Fruit fly (Drosophila melanogaster) whole organism: ENCODE results near the gene hng2.
A peak's percentile ranks its signal among the peaks of the same experiment; 100 is the strongest.

Experiments used
- CG8478 ChIP-seq: fragments of >200 bp; optimal IDR thresholded peaks from 2 replicates; lab custom pipeline; 2018; ENCODE audit warnings: inconsistent platforms
- Dll ChIP-seq: fragments of >200 bp; optimal IDR thresholded peaks from 2 replicates; lab custom pipeline; 2017
- EcR ChIP-seq, 2 experiments: fragments of >200 bp; optimal IDR thresholded peaks; 2 replicates each; lab custom pipeline; 2017; ENCODE audit warnings: missing biosample characterization in 2 of 2, missing genetic modification characterization in 2 of 2, missing genetic modification reagents in 2 of 2
- pan ChIP-seq: fragments of >200 bp; optimal IDR thresholded peaks from 2 replicates; lab custom pipeline; 2017
- psq ChIP-seq: fragments of >200 bp; optimal IDR thresholded peaks from 2 replicates; lab custom pipeline; 2017
- usp ChIP-seq: fragments of >200 bp; optimal IDR thresholded peaks from 2 replicates; lab custom pipeline; 2017; ENCODE audit warnings: missing biosample characterization, missing genetic modification characterization, mixed read lengths

Gene hng2

dm6 chr3R:8806104-8806503 lies at the start of gene hng2:
Gene hng2, plus strand, starts transcription at chr3R:8806322.
- TF ChIP-seq pan (lab: Kevin White, UChicago) (no peak), usp (no peak), CG8478 (lab: Kevin White, UChicago) (no peak), Dll (no peak), EcR (GFP tag; optimal IDR thresholded peaks at IDR 0.05; lab: Kevin White, UChicago) (no peak), psq (no peak)

- TF ChIP-seq Dll, result no peak
- TF ChIP-seq psq, result no peak
- no peak for TF ChIP-seq CG8478 (lab: Kevin White, UChicago)
- TF ChIP-seq pan (lab: Kevin White, UChicago), result no peak
- no peak for TF ChIP-seq EcR (GFP tag; optimal IDR thresholded peaks at IDR 0.05; lab: Kevin White, UChicago)
- no peak for TF ChIP-seq usp
These were observed 38.1 kb upstream of the hng2 start, which contains the start of the genes CG34135 and CG11768 for dm6 chr3R:8767998-8768397. Gene CG34135, minus strand, starts transcription at chr3R:8768191. Gene CG11768, minus strand, starts transcription at chr3R:8768200.

dm6 chr3R:8769094-8769493 lies 37.0 kb upstream of the hng2 start, which contains the start of gene CG8236:
Gene CG8236, plus strand, starts transcription at chr3R:8769394.
- no peak for TF ChIP-seq CG8478 (lab: Kevin White, UChicago)
- TF ChIP-seq EcR (GFP tag; optimal IDR thresholded peaks at IDR 0.05; lab: Kevin White, UChicago), result no peak
- TF ChIP-seq pan (lab: Kevin White, UChicago), result no peak
- TF ChIP-seq usp, result no peak
- no peak for TF ChIP-seq psq
- TF ChIP-seq Dll, result no peak

- TF ChIP-seq Dll (no peak), psq (no peak), usp (no peak), EcR (GFP tag; optimal IDR thresholded peaks at IDR 0.05; lab: Kevin White, UChicago) (no peak), CG8478 (lab: Kevin White, UChicago) (no peak), pan (lab: Kevin White, UChicago) (no peak)
These were observed 33.5 kb upstream of the hng2 start, which contains the start of gene CG13318 for dm6 chr3R:8772591-8772990. Gene CG13318, minus strand, starts transcription at chr3R:8772691.

- TF ChIP-seq CG8478 (lab: Kevin White, UChicago) (no peak), pan (lab: Kevin White, UChicago) (no peak), EcR (GFP tag; optimal IDR thresholded peaks at IDR 0.05; lab: Kevin White, UChicago) (no peak), Dll (no peak), psq (no peak), usp (no peak)
These were observed 33.0 kb upstream of the hng2 start, which contains the start of gene CG34301 for dm6 chr3R:8773135-8773534. Gene CG34301, plus strand, starts transcription at chr3R:8773435.

- TF ChIP-seq psq (no peak), usp (no peak), CG8478 (lab: Kevin White, UChicago) (no peak), EcR (GFP tag; optimal IDR thresholded peaks at IDR 0.05; lab: Kevin White, UChicago) (no peak), pan (lab: Kevin White, UChicago) (no peak), Dll (no peak)
These were observed 26.3 kb upstream of the hng2 start, which contains the start of gene CG33191 for dm6 chr3R:8779823-8780222. Gene CG33191, minus strand, starts transcription at chr3R:8779923.

- TF ChIP-seq Dll, result no peak
- no peak for TF ChIP-seq usp
- TF ChIP-seq pan (lab: Kevin White, UChicago), result no peak
- TF ChIP-seq CG8478 (lab: Kevin White, UChicago), result no peak
- no peak for TF ChIP-seq psq
- no peak for TF ChIP-seq EcR (GFP tag; optimal IDR thresholded peaks at IDR 0.05; lab: Kevin White, UChicago)
These were observed 25.4 kb upstream of the hng2 start, which contains the start of gene CG33189 for dm6 chr3R:8780689-8781088. Gene CG33189, minus strand, starts transcription at chr3R:8780789.

dm6 chr3R:8784788-8785187 lies 21.3 kb upstream of the hng2 start:
- TF ChIP-seq EcR (GFP tag; optimal IDR thresholded peaks at IDR 0.05; lab: Kevin White, UChicago) (no peak), usp (no peak), pan (lab: Kevin White, UChicago) (no peak), psq (no peak), CG8478 (lab: Kevin White, UChicago) (no peak), Dll (no peak)

dm6 chr3R:8785451-8785850 lies 20.7 kb upstream of the hng2 start:
- TF ChIP-seq psq (no peak), usp (no peak), Dll (no peak), pan (lab: Kevin White, UChicago) (no peak), CG8478 (lab: Kevin White, UChicago) (no peak), EcR (GFP tag; optimal IDR thresholded peaks at IDR 0.05; lab: Kevin White, UChicago) (no peak)

dm6 chr3R:8787538-8788282 lies 18.4 kb upstream of the hng2 start:
- TF ChIP-seq Dll, result no peak
- TF ChIP-seq usp, result no peak
- TF ChIP-seq EcR (GFP tag; optimal IDR thresholded peaks at IDR 0.05; lab: Kevin White, UChicago), result no peak
- TF ChIP-seq CG8478 (lab: Kevin White, UChicago), result no peak
- no peak for TF ChIP-seq pan (lab: Kevin White, UChicago)
- TF ChIP-seq psq, result no peak

- TF ChIP-seq psq (no peak), CG8478 (lab: Kevin White, UChicago) (no peak), Dll (no peak), usp (no peak), pan (lab: Kevin White, UChicago) (no peak), EcR (GFP tag; optimal IDR thresholded peaks at IDR 0.05; lab: Kevin White, UChicago) (no peak)
These were observed 17.3 kb upstream of the hng2 start for dm6 chr3R:8788722-8789400.

dm6 chr3R:8792463-8793175 lies 13.5 kb upstream of the hng2 start:
- TF ChIP-seq EcR (GFP tag; optimal IDR thresholded peaks at IDR 0.05; lab: Kevin White, UChicago), result no peak
- TF ChIP-seq CG8478 (lab: Kevin White, UChicago), result no peak
- TF ChIP-seq Dll, result peak; percentile 16
- TF ChIP-seq pan (lab: Kevin White, UChicago), result peak; percentile 39
- no peak for TF ChIP-seq psq
- TF ChIP-seq usp, result no peak
